Worm (Caenorhabditis elegans): ENCODE measurements around the gene Y68A4B.3.

- TF ChIP-seq egl-27 (tag; optimal IDR thresholded peaks at IDR 0.05) (no peak), snpc-4 (tag; optimal IDR thresholded peaks at IDR 0.05) (no peak), lsy-2 (tag; optimal IDR thresholded peaks at IDR 0.05) (no peak), lin-13 (GFP tag; optimal IDR thresholded peaks at IDR 0.05) (no peak), nhr-11 (tag; optimal IDR thresholded peaks at IDR 0.05) (no peak), vab-15 (tag; optimal IDR thresholded peaks at IDR 0.05) (no peak), nhr-12 (tag; optimal IDR thresholded peaks at IDR 0.05) (no peak), lin-15B (tag; optimal IDR thresholded peaks at IDR 0.05) (no peak), mdl-1 (tag; optimal IDR thresholded peaks at IDR 0.05) (no peak), zag-1 (tag; optimal IDR thresholded peaks at IDR 0.05) (no peak)
Observed at ce11 chrV:17201847-17202246, 40.6 kb downstream of the Y68A4B.3 start, which contains the start of gene Y68A4A.10.

Measured in whole organism, L1 larva.